Fruit fly (Drosophila melanogaster): Measurements from ENCODE around the gene CG6244.

DNA sequence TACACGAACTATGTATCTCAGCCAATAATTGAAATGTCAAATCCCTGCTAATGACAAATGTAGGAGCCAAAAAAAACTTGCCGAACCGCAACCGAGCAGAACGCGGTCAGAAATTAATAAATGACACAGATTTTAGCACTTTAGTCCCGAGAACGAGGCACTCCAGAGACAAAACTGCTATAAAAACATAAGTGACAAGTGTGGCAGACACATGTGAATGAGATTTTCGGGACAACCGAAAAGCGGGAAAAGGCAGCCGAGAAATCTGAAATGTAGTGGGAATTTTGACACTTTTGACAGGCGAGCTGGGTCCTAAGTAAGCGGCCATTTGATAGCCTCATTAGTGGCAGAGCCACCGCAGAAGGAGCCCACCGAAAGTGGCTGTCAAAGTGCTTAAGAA is 17.1 kb upstream of the CG6244 start:
- TF ChIP-seq Mrtf (GFP tag; IDR thresholded peaks at IDR 0.05) (no peak), CG10979 (tag; optimal IDR thresholded peaks at IDR 0.05) (no peak), CG9932 (GFP tag; IDR thresholded peaks at IDR 0.05) (no peak), pan (optimal IDR thresholded peaks at IDR 0.05) (no peak), pan (GFP tag; optimal IDR thresholded peaks at IDR 0.05 in 1 of 2, IDR thresholded peaks at IDR 0.05 in 1 of 2) (no peak), h (optimal IDR thresholded peaks at IDR 0.05) (no peak), Hand (GFP tag; optimal IDR thresholded peaks at IDR 0.05) (no peak), fru (optimal IDR thresholded peaks at IDR 0.05) (no peak), CG17385 (GFP tag; optimal IDR thresholded peaks at IDR 0.05) (no peak), MTF-1 (GFP tag; optimal IDR thresholded peaks at IDR 0.05; ENCODE audit: borderline replicate concordance) (no peak), CG4730 (GFP tag; IDR thresholded peaks at IDR 0.05) (no peak), chm (GFP tag; IDR thresholded peaks at IDR 0.05) (0 out of 2 replicates have a peak, but pooled peaks have one; percentile 33), MBD-R2 (GFP tag; IDR thresholded peaks at IDR 0.05) (no peak)

All from whole organism, embryonic.